Comparison of ENCODE assay signal across 5 worm cellular contexts in genomic region chrX:13147105-13147504, ce11.
TF ChIP-seq lines count a peak whose summit lies in the region.

No protein-coding gene starts in this region.

TF ChIP-seq in whole organism, L1 larva, 84 proteins besides CTCF, POLR2A, EP300 and RAD21 (continues in another document):
- TF ChIP-seq blmp-1 (tag; optimal IDR thresholded peaks at IDR 0.05; lab: Kevin White, UChicago) (peak; percentile 13), nhr-12 (tag; optimal IDR thresholded peaks at IDR 0.05; lab: Kevin White, UChicago) (no peak), fkh-8 (tag; optimal IDR thresholded peaks at IDR 0.05; lab: Kevin White, UChicago) (peak; percentile 37), pag-3 (tag; optimal IDR thresholded peaks at IDR 0.05; lab: Kevin White, UChicago; ENCODE audit: borderline replicate concordance, insufficient read depth) (peak; percentile 78), snu-23 (GFP tag; optimal IDR thresholded peaks at IDR 0.05; lab: Kevin White, UChicago) (peak; percentile 66), lin-13 (GFP tag; optimal IDR thresholded peaks at IDR 0.05; lab: Kevin White, UChicago) (no peak), efl-3 (GFP tag; optimal IDR thresholded peaks at IDR 0.05; lab: Kevin White, UChicago) (no peak), swsn-7 (tag; optimal IDR thresholded peaks at IDR 0.05; lab: Kevin White, UChicago) (no peak), lin-35 (GFP tag; optimal IDR thresholded peaks at IDR 0.05; lab: Kevin White, UChicago) (peak in 1 of 2 experiments; percentile 58), sox-4 (tag; optimal IDR thresholded peaks at IDR 0.05; lab: Kevin White, UChicago) (no peak), nhr-85 (tag; lab: Kevin White, UChicago) (peak; percentile 85), dpl-1 (GFP tag; optimal IDR thresholded peaks at IDR 0.05; lab: Kevin White, UChicago) (peak in 1 of 3 experiments; percentile 18), mdl-1 (tag; optimal IDR thresholded peaks at IDR 0.05; lab: Kevin White, UChicago) (peak in 1 of 2 experiments; percentile 77), lin-14 (GFP tag; optimal IDR thresholded peaks at IDR 0.05; lab: Kevin White, UChicago) (peak; percentile 69), nhr-71 (tag; optimal IDR thresholded peaks at IDR 0.05; lab: Kevin White, UChicago) (peak; percentile 61), nhr-47 (tag; optimal IDR thresholded peaks at IDR 0.05; lab: Kevin White, UChicago) (peak; percentile 41), unc-130 (tag; optimal IDR thresholded peaks at IDR 0.05; lab: Kevin White, UChicago) (peak; percentile 30), fos-1 (tag; optimal IDR thresholded peaks at IDR 0.05; lab: Kevin White, UChicago) (no peak)

TF ChIP-seq in whole organism, L2 larva, 48 proteins besides CTCF, POLR2A, EP300 and RAD21 (continues in another document):
- TF ChIP-seq zag-1 (tag; optimal IDR thresholded peaks at IDR 0.05; lab: Kevin White, UChicago) (no peak), ceh-82 (tag; optimal IDR thresholded peaks at IDR 0.05; lab: Kevin White, UChicago) (no peak), ZK546.5 (tag; optimal IDR thresholded peaks at IDR 0.05; lab: Kevin White, UChicago) (no peak), sma-3 (GFP tag; optimal IDR thresholded peaks at IDR 0.05; lab: Kevin White, UChicago) (no peak), nhr-129 (tag; optimal IDR thresholded peaks at IDR 0.05; lab: Kevin White, UChicago) (peak; percentile 73), ztf-4 (tag; optimal IDR thresholded peaks at IDR 0.05; lab: Kevin White, UChicago) (no peak), sem-4 (tag; optimal IDR thresholded peaks at IDR 0.05; lab: Kevin White, UChicago) (no peak), blmp-1 (tag; optimal IDR thresholded peaks at IDR 0.05; lab: Kevin White, UChicago; ENCODE audit: insufficient read depth) (no peak), F13H6.1 (tag; optimal IDR thresholded peaks at IDR 0.05; lab: Kevin White, UChicago) (peak; percentile 3), unc-62 (GFP tag; optimal IDR thresholded peaks at IDR 0.05; lab: Kevin White, UChicago) (no peak), lin-11 (tag; optimal IDR thresholded peaks at IDR 0.05; lab: Kevin White, UChicago) (peak; percentile 34), elt-1 (tag; optimal IDR thresholded peaks at IDR 0.05; lab: Kevin White, UChicago) (no peak), mbf-1 (tag; optimal IDR thresholded peaks at IDR 0.05; lab: Kevin White, UChicago) (no peak), lin-13 (GFP tag; optimal IDR thresholded peaks at IDR 0.05; lab: Kevin White, UChicago) (no peak), ama-1 (optimal IDR thresholded peaks at IDR 0.05; lab: Kevin White, UChicago) (no peak), gmeb-1 (tag; optimal IDR thresholded peaks at IDR 0.05; lab: Kevin White, UChicago) (no peak), ztf-1 (GFP tag; conservative IDR thresholded peaks at IDR 0.05; lab: Robert Waterston, UW) (no peak), C34F6.9 (tag; optimal IDR thresholded peaks at IDR 0.05; lab: Kevin White, UChicago) (peak; percentile 23), skn-1 (tag; optimal IDR thresholded peaks at IDR 0.05; lab: Kevin White, UChicago) (no peak), unc-55 (GFP tag; optimal IDR thresholded peaks at IDR 0.05; lab: Kevin White, UChicago) (no peak)

TF ChIP-seq in whole organism, L3 larva, 47 proteins besides CTCF, POLR2A, EP300 and RAD21:
- TF ChIP-seq lin-39 (tag; optimal IDR thresholded peaks at IDR 0.05; lab: Kevin White, UChicago) (peak; percentile 65), nfya-1 (tag; optimal IDR thresholded peaks at IDR 0.05; lab: Kevin White, UChicago; ENCODE audit: insufficient read depth) (peak; percentile 32), nhr-25 (tag; optimal IDR thresholded peaks at IDR 0.05; lab: Kevin White, UChicago) (peak; percentile 63), egl-5 (tag; optimal IDR thresholded peaks at IDR 0.05; lab: Kevin White, UChicago) (peak; percentile 60), fkh-2 (tag; optimal IDR thresholded peaks at IDR 0.05; lab: Kevin White, UChicago) (no peak)
TF ChIP-seq in whole organism, L3 larva: peak in this region for 4.

TF ChIP-seq in whole organism, L4 larva, 104 proteins besides CTCF, POLR2A, EP300 and RAD21:
- peak; percentile 53 for TF ChIP-seq rbr-2 (tag; optimal IDR thresholded peaks at IDR 0.05; lab: Kevin White, UChicago)
- TF ChIP-seq mdl-1 (tag; optimal IDR thresholded peaks at IDR 0.05; lab: Kevin White, UChicago) = peak; percentile 50 to 93
- TF ChIP-seq nhr-25 (tag; optimal IDR thresholded peaks at IDR 0.05; lab: Kevin White, UChicago; ENCODE audit: borderline replicate concordance, insufficient read depth) = no peak
- TF ChIP-seq daf-16 (GFP tag; optimal IDR thresholded peaks at IDR 0.05; lab: Kevin White, UChicago) = peak in 1 of 2 experiments; percentile 55
- TF ChIP-seq daf-16 (tag; optimal IDR thresholded peaks at IDR 0.05; lab: Kevin White, UChicago) = peak; percentile 55
- peak in 1 of 2 experiments; percentile 94 for TF ChIP-seq unc-62 (GFP tag; optimal IDR thresholded peaks at IDR 0.05 in 1 of 2; lab: Kevin White, UChicago)
- no peak for TF ChIP-seq unc-62 (tag; optimal IDR thresholded peaks at IDR 0.05; lab: Kevin White, UChicago)
- TF ChIP-seq nhr-11 (tag; optimal IDR thresholded peaks at IDR 0.05; lab: Kevin White, UChicago) = peak; percentile 44
- TF ChIP-seq ZK546.5 (tag; optimal IDR thresholded peaks at IDR 0.05; lab: Kevin White, UChicago) = no peak
- TF ChIP-seq ama-1 (optimal IDR thresholded peaks at IDR 0.05; lab: Kevin White, UChicago) = no peak
- no peak for TF ChIP-seq sdz-12 (GFP tag; optimal IDR thresholded peaks at IDR 0.05; lab: Kevin White, UChicago)
- TF ChIP-seq ZK337.2 (GFP tag; IDR thresholded peaks at IDR 0.05; lab: Robert Waterston, UW) = no peak
- TF ChIP-seq tra-1 (GFP tag; IDR thresholded peaks at IDR 0.05; lab: Robert Waterston, UW) = peak; percentile 30; the same call in 1 of the 2 replicates
- TF ChIP-seq fkh-10 (GFP tag; optimal IDR thresholded peaks at IDR 0.05; lab: Kevin White, UChicago) = peak; percentile 30
- no peak for TF ChIP-seq php-3 (GFP tag; IDR thresholded peaks at IDR 0.05; lab: Robert Waterston, UW)
- TF ChIP-seq unc-39 (tag; optimal IDR thresholded peaks at IDR 0.05; lab: Kevin White, UChicago) = no peak
- no peak for TF ChIP-seq nhr-41 (GFP tag; IDR thresholded peaks at IDR 0.05; lab: Robert Waterston, UW)
- no peak for TF ChIP-seq pha-4 (GFP tag; IDR thresholded peaks at IDR 0.05; lab: Robert Waterston, UW)
- no peak for TF ChIP-seq pha-4 (tag; optimal IDR thresholded peaks at IDR 0.05; lab: Kevin White, UChicago)
- TF ChIP-seq mxl-3 (GFP tag; optimal IDR thresholded peaks at IDR 0.05; lab: Kevin White, UChicago) = peak; percentile 65
- TF ChIP-seq lin-39 (tag; optimal IDR thresholded peaks at IDR 0.05; lab: Kevin White, UChicago) = no peak
- no peak for TF ChIP-seq R02D3.7 (tag; optimal IDR thresholded peaks at IDR 0.05; lab: Kevin White, UChicago)
- TF ChIP-seq hlh-30 (tag; optimal IDR thresholded peaks at IDR 0.05; lab: Kevin White, UChicago; ENCODE audit: insufficient read depth) = peak; percentile 87
- TF ChIP-seq mep-1 (tag; optimal IDR thresholded peaks at IDR 0.05; lab: Kevin White, UChicago) = peak; percentile 57
- TF ChIP-seq nhr-42 (GFP tag; IDR thresholded peaks at IDR 0.05; lab: Robert Waterston, UW) = no peak
- TF ChIP-seq hif-1 (tag; optimal IDR thresholded peaks at IDR 0.05; lab: Kevin White, UChicago) = peak in 1 of 2 experiments; percentile 48
- TF ChIP-seq hlh-11 (tag; optimal IDR thresholded peaks at IDR 0.05; lab: Kevin White, UChicago) = peak; percentile 45

TF ChIP-seq in whole organism, young adult, 124 proteins besides CTCF, POLR2A, EP300 and RAD21:
- TF ChIP-seq K12H6.12 (tag; optimal IDR thresholded peaks at IDR 0.05; lab: Kevin White, UChicago) = peak; percentile 70
- TF ChIP-seq lin-26 (GFP tag; IDR thresholded peaks at IDR 0.05; lab: Robert Waterston, UW) = peak; percentile 52; the same call in 1 of the 2 replicates
- TF ChIP-seq Y53G8AR.9 (GFP tag; conservative IDR thresholded peaks at IDR 0.05; lab: Robert Waterston, UW) = no peak
- no peak for TF ChIP-seq hlh-26 (GFP tag; conservative IDR thresholded peaks at IDR 0.05; lab: Robert Waterston, UW)
- TF ChIP-seq nfyb-1 (GFP tag; IDR thresholded peaks at IDR 0.05; lab: Robert Waterston, UW) = no peak
- no peak for TF ChIP-seq nfya-2 (GFP tag; IDR thresholded peaks at IDR 0.05; lab: Robert Waterston, UW)
- no peak for TF ChIP-seq cebp-1 (GFP tag; IDR thresholded peaks at IDR 0.05; lab: Robert Waterston, UW)
- TF ChIP-seq cebp-1 (tag; optimal IDR thresholded peaks at IDR 0.05; lab: Kevin White, UChicago) = peak; percentile 11
- no peak for TF ChIP-seq sea-2 (GFP tag; IDR thresholded peaks at IDR 0.05; lab: Robert Waterston, UW)
- no peak for TF ChIP-seq pbrm-1 (GFP tag; IDR thresholded peaks at IDR 0.05; lab: Robert Waterston, UW)
- TF ChIP-seq hmg-20 (GFP tag; IDR thresholded peaks at IDR 0.05; lab: Robert Waterston, UW) = no peak
- TF ChIP-seq ceh-58 (GFP tag; IDR thresholded peaks at IDR 0.05; lab: Robert Waterston, UW) = no peak
- TF ChIP-seq F52B5.7 (tag; optimal IDR thresholded peaks at IDR 0.05; lab: Kevin White, UChicago) = no peak
- no peak for TF ChIP-seq F57C9.4 (tag; optimal IDR thresholded peaks at IDR 0.05; lab: Kevin White, UChicago)
- TF ChIP-seq nhr-27 (tag; optimal IDR thresholded peaks at IDR 0.05; lab: Kevin White, UChicago) = no peak
- TF ChIP-seq ceh-27 (GFP tag; optimal IDR thresholded peaks at IDR 0.05; lab: Kevin White, UChicago) = peak; percentile 56
- TF ChIP-seq somi-1 (GFP tag; optimal IDR thresholded peaks at IDR 0.05; lab: Kevin White, UChicago) = peak; percentile 37
